Worm (Caenorhabditis elegans) whole organism, early embryonic: Measurements from ENCODE around the gene rcat-1.

Source experiments
- B0310.2 ChIP-seq: sonication (generic microtip); optimal IDR thresholded peaks from 2 replicates; lab custom pipeline; 2016; ENCODE audit warnings: mild to moderate bottlenecking, missing genetic modification characterization, missing compliant biosample characterization
- F13C5.2 ChIP-seq: sonication (generic microtip); optimal IDR thresholded peaks from 2 replicates; lab custom pipeline; 2017; ENCODE audit warnings: mild to moderate bottlenecking, missing genetic modification characterization, inconsistent platforms, missing compliant biosample characterization
- aly-1 ChIP-seq: sonication (generic microtip); optimal IDR thresholded peaks from 2 replicates; lab custom pipeline; 2016; ENCODE audit warnings: missing genetic modification characterization, missing compliant biosample characterization
- ama-1 ChIP-seq: fragments of 150-350 bp; optimal IDR thresholded peaks from 2 replicates; lab custom pipeline; 2014
- ceh-13 ChIP-seq: fragments of 200-800 bp; sonication (Bioruptor generic); optimal IDR thresholded peaks from 2 replicates; lab custom pipeline; 2018; ENCODE audit warnings: mild to moderate bottlenecking, missing genetic modification characterization, missing compliant biosample characterization
- ceh-36 ChIP-seq: sonication (generic microtip); optimal IDR thresholded peaks from 2 replicates; lab custom pipeline; 2016; ENCODE audit warnings: missing genetic modification characterization, inconsistent platforms, missing compliant biosample characterization
- flt-1 ChIP-seq: fragments of 200-800 bp; sonication (Bioruptor generic); IDR thresholded peaks from 2 replicates; pipeline ENCODE4 v1.3.6; 2022; ENCODE audit warnings: missing genetic modification characterization, missing compliant biosample characterization
- hmbx-1 ChIP-seq: sonication (generic microtip); optimal IDR thresholded peaks from 2 replicates; lab custom pipeline; 2016; ENCODE audit warnings: mild to moderate bottlenecking, missing genetic modification characterization, missing compliant biosample characterization
- pes-1 ChIP-seq: fragments of 200-800 bp; sonication (Bioruptor generic); IDR thresholded peaks from 2 replicates; pipeline ENCODE4 v1.3.6; 2022; ENCODE audit warnings: missing genetic modification reagents, missing genetic modification characterization, missing compliant biosample characterization
- sea-1 ChIP-seq: fragments of 200-800 bp; sonication (Bioruptor generic); conservative IDR thresholded peaks from 2 replicates; pipeline ENCODE4 v1.3.6; 2022; ENCODE audit warnings: missing genetic modification characterization, missing compliant biosample characterization
- tbx-37 ChIP-seq: fragments of 200-800 bp; sonication (Bioruptor generic); conservative IDR thresholded peaks from 2 replicates; pipeline ENCODE4 v1.3.6; 2022; ENCODE audit warnings: missing genetic modification reagents, missing genetic modification characterization, missing compliant biosample characterization
- tra-4 ChIP-seq: sonication (generic microtip); optimal IDR thresholded peaks from 2 replicates; lab custom pipeline; 2017; ENCODE audit warnings: missing genetic modification characterization, missing compliant biosample characterization

DNA sequence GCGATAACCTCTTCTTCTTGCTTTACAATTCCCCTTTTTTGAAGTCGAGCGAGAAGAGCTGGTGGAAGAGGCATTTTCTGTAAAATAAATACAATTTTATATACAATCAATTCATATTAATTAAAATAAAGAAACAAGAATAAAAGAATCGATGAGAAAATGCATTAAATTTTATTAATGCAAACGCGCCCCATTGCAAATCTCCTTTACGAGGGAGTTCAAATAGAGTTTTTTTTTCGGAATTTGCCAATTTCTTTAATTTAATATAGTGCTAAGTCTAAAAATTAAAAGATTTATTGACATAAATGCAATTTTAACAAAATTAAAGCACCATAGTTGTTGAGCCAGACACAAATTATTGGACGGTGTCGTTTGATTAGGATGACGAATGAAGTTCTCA is 6.4 kb upstream of the rcat-1 start, which contains the start of gene pqbp-1.1:
- peak; percentile 39 for TF ChIP-seq F13C5.2
- no peak for TF ChIP-seq tbx-37 (GFP tag; lab: Robert Waterston, UW)
- TF ChIP-seq tra-4 = no peak
- TF ChIP-seq ama-1 (lab: Kevin White, UChicago) = no peak
- no peak for TF ChIP-seq aly-1 (tag; lab: Kevin White, UChicago)
- TF ChIP-seq ceh-13 (GFP tag; lab: Kevin White, UChicago) = no peak
- TF ChIP-seq hmbx-1 (tag; lab: Kevin White, UChicago) = no peak
- TF ChIP-seq B0310.2 (tag; lab: Kevin White, UChicago) = no peak
- 0 out of 2 replicates have a peak, but pooled peaks have one; percentile 48 for TF ChIP-seq sea-1
- no peak for TF ChIP-seq ceh-36 (tag; lab: Kevin White, UChicago)
- TF ChIP-seq flt-1 (GFP tag; lab: Robert Waterston, UW) = no peak
- no peak for TF ChIP-seq pes-1 (GFP tag; lab: Robert Waterston, UW)
